Worm (Caenorhabditis elegans): Measurements from ENCODE around the gene F17H10.1.

DNA sequence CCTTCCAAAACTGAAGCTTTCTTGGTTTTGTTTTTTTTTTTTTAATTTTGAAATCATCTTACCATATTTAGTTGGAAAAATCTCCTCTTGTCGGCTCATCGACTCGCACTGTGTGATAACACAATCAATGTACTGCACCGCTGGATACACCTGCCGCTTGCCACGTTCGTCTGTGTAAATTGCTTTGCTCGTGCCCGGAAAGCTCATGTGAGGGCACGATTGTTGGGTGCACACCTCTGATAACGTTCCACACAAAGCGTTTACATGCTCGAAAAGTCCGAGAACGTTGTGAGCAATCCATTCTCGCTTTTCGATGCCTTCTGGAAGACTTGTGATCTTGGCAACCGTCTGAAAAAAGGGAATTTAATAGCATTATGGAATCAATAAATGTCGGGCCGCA, 49.5 kb downstream of the F17H10.1 start:
- TF ChIP-seq klf-2 (GFP tag; conservative IDR thresholded peaks at IDR 0.05): no peak
- no peak for TF ChIP-seq flt-1 (GFP tag; IDR thresholded peaks at IDR 0.05)
